Fruit fly (Drosophila melanogaster) whole organism, embryonic: ENCODE data around the gene Snx6.
A peak's percentile ranks its signal among the peaks of the same experiment; 100 is the strongest.

Experiments used
- BEAF-32 ChIP-seq: fragments of 200-800 bp; sonication (Bioruptor generic); optimal IDR thresholded peaks from 3 replicates; lab custom pipeline; 2017; ENCODE audit warnings: missing biosample characterization, missing genetic modification characterization, mild to moderate bottlenecking, moderate library complexity, missing genetic modification reagents
- Bteb2 ChIP-seq: fragments of 200-800 bp; sonication (Bioruptor generic); optimal IDR thresholded peaks from 2 replicates; lab custom pipeline; 2016; ENCODE audit warnings: missing biosample characterization, missing genetic modification characterization
- CG10147 ChIP-seq: fragments of 200-800 bp; sonication (Bioruptor generic); optimal IDR thresholded peaks from 2 replicates; lab custom pipeline; 2019; ENCODE audit warnings: missing biosample characterization, mild to moderate bottlenecking, missing genetic modification characterization, moderate library complexity
- CG11247 ChIP-seq: fragments of 200-800 bp; sonication (Bioruptor generic); IDR thresholded peaks from 2 replicates; pipeline ENCODE4 v1.3.6; 2022; ENCODE audit warnings: missing biosample characterization, missing genetic modification characterization
- CG17186 ChIP-seq: fragments of 200-800 bp; sonication (Bioruptor generic); optimal IDR thresholded peaks from 3 replicates; lab custom pipeline; 2017; ENCODE audit warnings: missing biosample characterization, missing genetic modification reagents, missing genetic modification characterization
- CG17385 ChIP-seq: fragments of 200-800 bp; sonication (Bioruptor generic); optimal IDR thresholded peaks from 3 replicates; lab custom pipeline; 2018; ENCODE audit warnings: missing biosample characterization, mild to moderate bottlenecking, missing genetic modification characterization
- CG18476 ChIP-seq: fragments of 200-800 bp; sonication (Bioruptor generic); optimal IDR thresholded peaks from 2 replicates; lab custom pipeline; 2016; ENCODE audit warnings: missing biosample characterization, mild to moderate bottlenecking, missing genetic modification characterization
- CG2202 ChIP-seq: fragments of 200-800 bp; sonication (Bioruptor generic); optimal IDR thresholded peaks from 2 replicates; lab custom pipeline; 2018; ENCODE audit warnings: missing biosample characterization, mild to moderate bottlenecking, missing genetic modification characterization
- CG31365 ChIP-seq: fragments of 200-800 bp; sonication (Bioruptor generic); optimal IDR thresholded peaks from 2 replicates; lab custom pipeline; 2018; ENCODE audit warnings: missing biosample characterization, mild to moderate bottlenecking, missing genetic modification characterization
- CG31441 ChIP-seq: fragments of 200-800 bp; sonication (Bioruptor generic); IDR thresholded peaks from 2 replicates; pipeline ENCODE4 v1.3.6; 2022; ENCODE audit warnings: missing biosample characterization, missing genetic modification characterization
- CG6791 ChIP-seq: fragments of 200-800 bp; sonication (Bioruptor generic); IDR thresholded peaks from 3 replicates; pipeline ENCODE4 v1.3.6; 2022; ENCODE audit warnings: missing biosample characterization, missing genetic modification characterization; ENCODE audit not compliant: partially characterized antibody
- CG7357 ChIP-seq: fragments of 200-800 bp; sonication (Bioruptor generic); IDR thresholded peaks from 3 replicates; pipeline ENCODE4 v1.3.6; 2022; ENCODE audit warnings: missing biosample characterization, missing genetic modification characterization
- CG8281 ChIP-seq: fragments of 200-800 bp; sonication (Bioruptor generic); optimal IDR thresholded peaks from 2 replicates; lab custom pipeline; 2018; ENCODE audit warnings: missing biosample characterization, mild to moderate bottlenecking, missing genetic modification characterization, moderate library complexity
- CG9817 ChIP-seq: fragments of 200-800 bp; sonication (Bioruptor generic); optimal IDR thresholded peaks from 2 replicates; lab custom pipeline; 2018; ENCODE audit warnings: missing biosample characterization, mild to moderate bottlenecking, missing genetic modification characterization, moderate library complexity
- CG9876 ChIP-seq: fragments of 200-800 bp; sonication (Bioruptor generic); optimal IDR thresholded peaks from 2 replicates; lab custom pipeline; 2016; ENCODE audit warnings: missing biosample characterization, missing genetic modification characterization
- Dad ChIP-seq: fragments of 200-800 bp; sonication (Bioruptor generic); optimal IDR thresholded peaks from 3 replicates; lab custom pipeline; 2016; ENCODE audit warnings: missing biosample characterization, missing genetic modification characterization
- Dfd ChIP-seq, 2 experiments: fragments of >200 bp; optimal IDR thresholded peaks; 2 replicates each; lab custom pipeline; 2017; ENCODE audit warnings: missing biosample characterization in 2 of 2, missing genetic modification characterization in 2 of 2
- GATAe ChIP-seq: fragments of 200-800 bp; sonication (Bioruptor generic); conservative IDR thresholded peaks from 2 replicates; pipeline ENCODE4 v1.3.6; 2022; ENCODE audit warnings: missing biosample characterization, missing genetic modification characterization
- H2.0 ChIP-seq: fragments of 200-800 bp; sonication (Bioruptor generic); IDR thresholded peaks from 2 replicates; pipeline ENCODE4 v1.3.6; 2022; ENCODE audit warnings: missing biosample characterization, missing genetic modification characterization
- HLH4C ChIP-seq: fragments of 200-800 bp; sonication (Bioruptor generic); IDR thresholded peaks from 3 replicates; pipeline ENCODE4 v1.3.6; 2022; ENCODE audit warnings: missing biosample characterization, missing genetic modification characterization; ENCODE audit not compliant: partially characterized antibody
- Lim3 ChIP-seq: fragments of 200-800 bp; sonication (Bioruptor generic); IDR thresholded peaks from 2 replicates; pipeline ENCODE4 v1.3.6; 2022; ENCODE audit warnings: missing biosample characterization, missing genetic modification characterization
- Nf-YA ChIP-seq: fragments of 200-800 bp; sonication (Bioruptor generic); IDR thresholded peaks from 2 replicates; pipeline ENCODE4 v1.3.6; 2022; ENCODE audit warnings: missing biosample characterization, missing genetic modification characterization
- Oaz ChIP-seq: fragments of 200-800 bp; sonication (Bioruptor generic); IDR thresholded peaks from 2 replicates; pipeline ENCODE4 v1.3.6; 2022; ENCODE audit warnings: missing biosample characterization, missing genetic modification characterization
- Poxn ChIP-seq: fragments of 200-800 bp; sonication (Bioruptor generic); IDR thresholded peaks from 2 replicates; pipeline ENCODE4 v1.3.6; 2022; ENCODE audit warnings: missing biosample characterization, missing genetic modification characterization
- Rx ChIP-seq: fragments of 200-800 bp; sonication (Bioruptor generic); IDR thresholded peaks from 2 replicates; pipeline ENCODE4 v1.3.6; 2022; ENCODE audit warnings: missing biosample characterization, missing genetic modification characterization
- Sox100B ChIP-seq: fragments of 200-800 bp; sonication (Bioruptor generic); optimal IDR thresholded peaks from 3 replicates; lab custom pipeline; 2018; ENCODE audit warnings: missing biosample characterization, mild to moderate bottlenecking, missing genetic modification characterization
- TFAM ChIP-seq: fragments of 200-800 bp; sonication (Bioruptor generic); optimal IDR thresholded peaks from 2 replicates; lab custom pipeline; 2017; ENCODE audit warnings: missing biosample characterization, missing genetic modification characterization, inconsistent platforms
- Trl ChIP-seq, 3 experiments: fragments of >200 bp in 2 of 3; fragments of 200-800 bp in 1 of 3; sonication (Bioruptor generic) in 1 of 3; optimal IDR thresholded peaks; 2 replicates in 1 of 3; 3 replicates in 2 of 3; lab custom pipeline; 2016 to 2017; ENCODE audit warnings: missing biosample characterization in 1 of 3, missing genetic modification characterization in 1 of 3
- YL-1 ChIP-seq: fragments of 200-800 bp; sonication (Bioruptor generic); optimal IDR thresholded peaks from 3 replicates; lab custom pipeline; 2017; ENCODE audit warnings: missing biosample characterization, mild to moderate bottlenecking, missing genetic modification characterization
- ab ChIP-seq: fragments of 200-800 bp; sonication (Bioruptor generic); optimal IDR thresholded peaks from 2 replicates; lab custom pipeline; 2016; ENCODE audit warnings: missing biosample characterization, missing genetic modification characterization
- abd-A ChIP-seq: fragments of 200-800 bp; sonication (Bioruptor generic); optimal IDR thresholded peaks from 3 replicates; lab custom pipeline; 2019; ENCODE audit warnings: missing biosample characterization, mild to moderate bottlenecking, missing genetic modification characterization, moderate library complexity
- cg ChIP-seq: fragments of 200-800 bp; sonication (Bioruptor generic); optimal IDR thresholded peaks from 3 replicates; lab custom pipeline; 2019; ENCODE audit warnings: missing biosample characterization, mild to moderate bottlenecking, missing genetic modification characterization, moderate library complexity
- chif ChIP-seq, 2 experiments: fragments of 200-800 bp; sonication (Bioruptor generic); optimal IDR thresholded peaks; 3 replicates each; lab custom pipeline; 2016; ENCODE audit warnings: missing biosample characterization in 2 of 2, missing genetic modification characterization in 2 of 2
- crol ChIP-seq: fragments of 200-800 bp; sonication (Bioruptor generic); IDR thresholded peaks from 2 replicates; pipeline ENCODE4 v1.3.6; 2022; ENCODE audit warnings: missing biosample characterization, missing genetic modification characterization
- eve ChIP-seq, 2 experiments: fragments of >200 bp; optimal IDR thresholded peaks; 2 replicates each; lab custom pipeline; 2017; ENCODE audit warnings: missing biosample characterization in 2 of 2, missing genetic modification characterization in 2 of 2
- fd64A ChIP-seq: fragments of 200-800 bp; sonication (Bioruptor generic); optimal IDR thresholded peaks from 3 replicates; lab custom pipeline; 2018; ENCODE audit warnings: missing biosample characterization, mild to moderate bottlenecking, missing genetic modification characterization
- ftz-f1 ChIP-seq: fragments of 200-800 bp; sonication (Bioruptor generic); optimal IDR thresholded peaks from 2 replicates; lab custom pipeline; 2016; ENCODE audit warnings: missing biosample characterization, missing genetic modification characterization
- gce ChIP-seq: fragments of 200-800 bp; sonication (Bioruptor generic); IDR thresholded peaks from 3 replicates; pipeline ENCODE4 v1.3.6; 2022; ENCODE audit warnings: missing biosample characterization, missing genetic modification characterization
- hbn ChIP-seq: fragments of 200-800 bp; sonication (Bioruptor generic); IDR thresholded peaks from 2 replicates; pipeline ENCODE4 v1.3.6; 2022; ENCODE audit warnings: missing biosample characterization, missing genetic modification characterization; ENCODE audit not compliant: partially characterized antibody
- insv ChIP-seq, 2 experiments: fragments of 200-800 bp; sonication (Bioruptor generic); optimal IDR thresholded peaks; 3 replicates each; lab custom pipeline; 2016 to 2018; ENCODE audit warnings: missing biosample characterization in 2 of 2, missing genetic modification characterization in 2 of 2
- ken ChIP-seq: fragments of 200-800 bp; sonication (Bioruptor generic); IDR thresholded peaks from 3 replicates; pipeline ENCODE4 v1.3.6; 2022; ENCODE audit warnings: missing biosample characterization, missing genetic modification characterization
- klu ChIP-seq: fragments of 200-800 bp; sonication (Bioruptor generic); IDR thresholded peaks from 2 replicates; pipeline ENCODE4 v1.3.6; 2022; ENCODE audit warnings: missing biosample characterization, missing genetic modification characterization
- knrl ChIP-seq: fragments of 200-800 bp; sonication (Bioruptor generic); IDR thresholded peaks from 3 replicates; pipeline ENCODE4 v1.3.6; 2022; ENCODE audit warnings: missing biosample characterization, missing genetic modification characterization; ENCODE audit not compliant: partially characterized antibody
- p53 ChIP-seq: fragments of 200-800 bp; sonication (Bioruptor generic); optimal IDR thresholded peaks from 2 replicates; lab custom pipeline; 2016; ENCODE audit warnings: missing biosample characterization, missing genetic modification characterization
- sna ChIP-seq: fragments of 200-800 bp; sonication (Bioruptor generic); IDR thresholded peaks from 2 replicates; pipeline ENCODE4 v1.3.6; 2022; ENCODE audit warnings: missing biosample characterization, missing genetic modification characterization; ENCODE audit not compliant: partially characterized antibody
- stc ChIP-seq: fragments of 200-800 bp; sonication (Bioruptor generic); IDR thresholded peaks from 2 replicates; pipeline ENCODE4 v1.3.6; 2022; ENCODE audit warnings: missing biosample characterization, missing genetic modification characterization
- toy ChIP-seq: fragments of 200-800 bp; sonication (Bioruptor generic); IDR thresholded peaks from 2 replicates; pipeline ENCODE4 v1.3.6; 2022; ENCODE audit warnings: missing biosample characterization, missing genetic modification characterization
- tup ChIP-seq: fragments of 200-800 bp; sonication (Bioruptor generic); optimal IDR thresholded peaks from 2 replicates; lab custom pipeline; 2016; ENCODE audit warnings: missing biosample characterization, mild to moderate bottlenecking, missing genetic modification characterization, moderate library complexity
- vvl ChIP-seq: fragments of 200-800 bp; sonication (Bioruptor generic); IDR thresholded peaks from 2 replicates; pipeline ENCODE4 v1.3.6; 2022; ENCODE audit warnings: missing biosample characterization, missing genetic modification characterization

The Snx6 gene

DNA sequence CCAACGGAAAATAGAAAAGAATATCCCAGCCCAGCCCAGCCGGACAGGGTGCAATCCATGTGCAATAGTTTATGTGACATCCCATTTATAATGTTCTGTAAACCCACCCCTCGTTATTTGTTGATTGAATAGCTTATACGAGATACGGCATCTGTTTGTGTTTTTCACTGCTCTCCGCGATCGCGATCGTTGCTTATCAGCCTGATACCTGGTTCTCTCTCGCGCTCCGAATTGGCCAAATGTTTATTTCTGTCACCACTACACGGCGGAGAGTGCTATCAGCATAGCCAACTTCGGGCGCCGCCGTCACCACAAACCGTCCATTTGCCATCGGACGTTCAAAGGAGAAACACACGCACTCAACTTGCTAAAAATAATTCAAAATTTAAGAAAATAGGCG is 6.6 kb downstream of the Snx6 start, which contains the start of gene CG8353 (continued):
- TF ChIP-seq Trl (optimal IDR thresholded peaks at IDR 0.05; lab: Kevin White, UChicago) (peak in 1 of 2 experiments; percentile 62), Trl (GFP tag; optimal IDR thresholded peaks at IDR 0.05; lab: Kevin White, UChicago) (no peak), GATAe (GFP tag; lab: Robert Waterston, UW) (peak; percentile 54; the same call in 1 of the 2 replicates), p53 (no peak), Oaz (no peak), tup (GFP tag; lab: Kevin White, UChicago) (no peak), CG6791 (GFP tag; lab: Robert Waterston, UW) (no peak), eve (GFP tag; optimal IDR thresholded peaks at IDR 0.05; lab: Kevin White, UChicago) (no peak), CG11247 (no peak), fd64A (GFP tag; lab: Kevin White, UChicago) (no peak), Nf-YA (no peak), abd-A (no peak), CG8281 (tag; lab: Kevin White, UChicago) (no peak), CG18476 (GFP tag; lab: Kevin White, UChicago) (no peak), CG9817 (tag; lab: Kevin White, UChicago) (no peak), CG7357 (GFP tag; lab: Robert Waterston, UW) (no peak), TFAM (GFP tag; lab: Kevin White, UChicago) (no peak), vvl (GFP tag; lab: Robert Waterston, UW) (no peak), ftz-f1 (GFP tag; lab: Kevin White, UChicago) (no peak), Rx (no peak), CG31441 (GFP tag; lab: Robert Waterston, UW) (no peak), crol (no peak), Poxn (GFP tag; lab: Robert Waterston, UW) (no peak), sna (GFP tag; lab: Robert Waterston, UW) (no peak)
- TF ChIP-seq, all 482 proteins: peak for 25

DNA sequence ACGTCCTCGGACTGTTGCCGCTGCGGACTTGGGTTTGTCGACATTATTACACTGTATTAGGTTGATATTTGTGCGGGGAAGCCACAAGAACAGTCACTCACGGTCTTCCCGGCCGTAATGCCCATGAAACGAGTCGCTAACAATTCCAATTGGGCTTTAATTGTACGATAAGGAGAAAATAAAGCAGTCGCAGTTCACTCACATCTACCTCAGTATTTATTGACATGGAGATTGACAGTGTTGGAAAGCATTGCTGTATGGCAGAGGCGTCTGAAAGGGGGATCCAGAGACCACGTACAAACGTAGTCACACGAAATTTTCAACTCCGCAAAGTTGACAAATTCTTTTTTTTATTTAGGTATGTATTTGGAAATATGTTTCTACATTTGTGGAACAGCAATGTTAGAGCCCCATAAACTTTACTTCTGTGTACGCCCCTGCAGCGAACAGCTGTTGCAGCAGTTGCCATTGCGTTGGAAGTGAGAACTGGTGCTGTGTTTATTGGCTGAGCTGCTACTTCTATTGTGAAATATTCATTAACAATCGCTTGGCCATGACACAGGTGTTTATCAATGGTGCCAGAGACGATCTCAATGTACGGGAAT is 7.8 kb downstream of the Snx6 start, which contains the start of the genes CG8372 and CG8360:
Gene CG8372 (minus strand): TSS at position 237 of the 605 bp plus-strand sequence.
Gene CG8360 (plus strand): TSS at position 294 of the 605 bp plus-strand sequence.
- TF ChIP-seq Bteb2 (GFP tag; lab: Kevin White, UChicago) (peak; percentile 99), Dad (peak; percentile 99), CG10147 (peak; percentile 98), toy (GFP tag; lab: Robert Waterston, UW) (peak; percentile 96), HLH4C (GFP tag; lab: Robert Waterston, UW) (0 out of 3 replicates have a peak, but pooled peaks have one; percentile 20), hbn (no peak; the same call in 1 of the 2 replicates), CG9817 (tag; lab: Kevin White, UChicago) (peak; percentile 98), cg (peak; percentile 8), Lim3 (peak; percentile 97), stc (GFP tag; lab: Robert Waterston, UW) (peak; percentile 99), chif (GFP tag; optimal IDR thresholded peaks at IDR 0.05; lab: Kevin White, UChicago) (peak; percentile 99), YL-1 (GFP tag; lab: Kevin White, UChicago) (peak; percentile 99), tup (GFP tag; lab: Kevin White, UChicago) (peak; percentile 99), klu (GFP tag; lab: Robert Waterston, UW) (peak; percentile 98), ab (GFP tag; lab: Kevin White, UChicago) (peak; percentile 99), CG17186 (peak; percentile 95), CG9876 (GFP tag; lab: Kevin White, UChicago) (peak; percentile 99), BEAF-32 (peak; percentile 58), CG2202 (tag; lab: Kevin White, UChicago) (peak; percentile 98), H2.0 (GFP tag; lab: Robert Waterston, UW) (peak; percentile 99), knrl (GFP tag; lab: Robert Waterston, UW) (peak; percentile 57; the same call in 2 of the 3 replicates), Dfd (GFP tag; optimal IDR thresholded peaks at IDR 0.05; lab: Kevin White, UChicago) (no peak), Sox100B (GFP tag; lab: Kevin White, UChicago) (peak; percentile 96), insv (GFP tag; optimal IDR thresholded peaks at IDR 0.05; lab: Kevin White, UChicago) (peak; percentile 61 to 77), gce (GFP tag; lab: Robert Waterston, UW) (peak; percentile 98), ken (GFP tag; lab: Robert Waterston, UW) (peak; percentile 99), CG31365 (tag; lab: Kevin White, UChicago) (peak; percentile 92), CG17385 (peak; percentile 97)
